Fruit fly (Drosophila melanogaster): ENCODE data around the gene CG10077.

- TF ChIP-seq insv (optimal IDR thresholded peaks at IDR 0.05) (no peak), psq (optimal IDR thresholded peaks at IDR 0.05) (no peak), Myc (optimal IDR thresholded peaks at IDR 0.05) (no peak)
Measured at dm6 chr3L:6934799-6935318, 20.8 kb downstream of the CG10077 start.
